Fruit fly (Drosophila melanogaster) whole organism, wandering third instar larva: ENCODE data around the gene Smg6.
A peak's percentile ranks its signal among the peaks of the same experiment; 100 is the strongest.

ENCODE experiments used
- Abd-B ChIP-seq: fragments of >200 bp; optimal IDR thresholded peaks from 2 replicates; lab custom pipeline; 2017; ENCODE audit warnings: missing biosample characterization, missing genetic modification characterization
- CG32264 ChIP-seq: fragments of 200-800 bp; sonication (Bioruptor generic); optimal IDR thresholded peaks from 2 replicates; lab custom pipeline; 2016; ENCODE audit warnings: missing biosample characterization, missing genetic modification characterization
- CG9705 ChIP-seq: fragments of 200-800 bp; sonication (Bioruptor generic); optimal IDR thresholded peaks from 2 replicates; lab custom pipeline; 2018; ENCODE audit warnings: missing biosample characterization, mild to moderate bottlenecking, missing genetic modification characterization
- CrebA ChIP-seq: fragments of 200-800 bp; sonication (Bioruptor generic); optimal IDR thresholded peaks from 2 replicates; lab custom pipeline; 2016; ENCODE audit warnings: missing biosample characterization, mild to moderate bottlenecking, missing genetic modification characterization, borderline replicate concordance
- Dfd ChIP-seq: fragments of >200 bp; optimal IDR thresholded peaks from 2 replicates; lab custom pipeline; 2017; ENCODE audit warnings: missing biosample characterization, missing genetic modification characterization
- Dif ChIP-seq: fragments of 200-275, 200-300 bp; sonication (Bioruptor generic); optimal IDR thresholded peaks from 2 replicates; lab custom pipeline; 2018; ENCODE audit warnings: missing biosample characterization, missing genetic modification characterization; ENCODE audit not compliant: partially characterized antibody
- GATAd ChIP-seq: sonication (Bioruptor generic); optimal IDR thresholded peaks from 2 replicates; lab custom pipeline; 2016; ENCODE audit warnings: missing biosample characterization, missing genetic modification characterization
- HLH106 ChIP-seq: fragments of 200-800 bp; optimal IDR thresholded peaks from 3 replicates; lab custom pipeline; 2019; ENCODE audit warnings: missing biosample characterization, mild to moderate bottlenecking, missing genetic modification characterization, moderate library complexity
- Hnf4 ChIP-seq: fragments of 200-800 bp; sonication (Bioruptor generic); optimal IDR thresholded peaks from 2 replicates; lab custom pipeline; 2016; ENCODE audit warnings: missing biosample characterization, mild to moderate bottlenecking, missing genetic modification characterization
- Hr78 ChIP-seq: fragments of >200 bp; optimal IDR thresholded peaks from 2 replicates; lab custom pipeline; 2017; ENCODE audit warnings: missing biosample characterization, missing genetic modification characterization
- Hr83 ChIP-seq: fragments of 200-300 bp; sonication (Bioruptor generic); optimal IDR thresholded peaks from 2 replicates; lab custom pipeline; 2016; ENCODE audit warnings: missing biosample characterization, mild to moderate bottlenecking, missing genetic modification characterization, moderate library complexity; ENCODE audit not compliant: poor library complexity, severe bottlenecking
- Jra ChIP-seq: sonication (Bioruptor generic); optimal IDR thresholded peaks from 2 replicates; lab custom pipeline; 2016; ENCODE audit warnings: missing biosample characterization, missing genetic modification characterization
- Mio ChIP-seq: sonication (Bioruptor generic); optimal IDR thresholded peaks from 2 replicates; lab custom pipeline; 2016; ENCODE audit warnings: missing biosample characterization, missing genetic modification characterization
- Myc ChIP-seq: fragments of >200 bp; optimal IDR thresholded peaks from 2 replicates; lab custom pipeline; 2017
- N ChIP-seq: fragments of >200 bp; optimal IDR thresholded peaks from 2 replicates; lab custom pipeline; 2018; ENCODE audit warnings: missing biosample characterization, missing external identifiers, missing genetic modification characterization
- OdsH ChIP-seq: fragments of 200-800 bp; sonication (Bioruptor generic); optimal IDR thresholded peaks from 2 replicates; lab custom pipeline; 2016; ENCODE audit warnings: missing biosample characterization, mild to moderate bottlenecking, missing genetic modification characterization
- Rel ChIP-seq, 2 experiments: fragments of 200-800 bp; sonication (Bioruptor generic) in 1 of 2; optimal IDR thresholded peaks; 2 replicates in 1 of 2; 3 replicates in 1 of 2; lab custom pipeline; 2016 to 2019; ENCODE audit warnings: mild to moderate bottlenecking in 2 of 2, missing biosample characterization in 2 of 2, missing genetic modification characterization in 2 of 2, moderate library complexity in 1 of 2
- Sp1 ChIP-seq: fragments of 200-800 bp; sonication (Bioruptor generic); optimal IDR thresholded peaks from 3 replicates; lab custom pipeline; 2019; ENCODE audit warnings: missing biosample characterization, mild to moderate bottlenecking, missing genetic modification characterization, moderate library complexity
- Vsx2 ChIP-seq: fragments of 200-300, 225-300 bp; sonication (Bioruptor generic); optimal IDR thresholded peaks from 2 replicates; lab custom pipeline; 2018; ENCODE audit warnings: missing biosample characterization, missing genetic modification characterization; ENCODE audit not compliant: partially characterized antibody
- br ChIP-seq: fragments of 200-800 bp; sonication (Bioruptor generic); optimal IDR thresholded peaks from 2 replicates; lab custom pipeline; 2016; ENCODE audit warnings: missing biosample characterization, missing genetic modification characterization
- brk ChIP-seq: fragments of 200-800 bp; sonication (Bioruptor generic); optimal IDR thresholded peaks from 2 replicates; lab custom pipeline; 2016; ENCODE audit warnings: missing biosample characterization, mild to moderate bottlenecking, missing genetic modification characterization
- dl ChIP-seq, 2 experiments: fragments of 175-275, 200-275 bp in 1 of 2; fragments of 200-275 bp in 1 of 2; sonication (Bioruptor generic); optimal IDR thresholded peaks; lab custom pipeline; 2018; ENCODE audit warnings: mild to moderate bottlenecking in 2 of 2, missing biosample characterization in 2 of 2, missing genetic modification characterization in 2 of 2, moderate library complexity in 2 of 2; ENCODE audit not compliant: partially characterized antibody in 2 of 2, insufficient read depth in 1 of 2
- dmrt93B ChIP-seq: fragments of 200-800 bp; sonication (Bioruptor generic); optimal IDR thresholded peaks from 2 replicates; lab custom pipeline; 2018; ENCODE audit warnings: missing biosample characterization, mild to moderate bottlenecking, missing genetic modification characterization
- dsf ChIP-seq: sonication (Bioruptor generic); optimal IDR thresholded peaks from 2 replicates; lab custom pipeline; 2016; ENCODE audit warnings: missing biosample characterization, missing genetic modification characterization, borderline replicate concordance
- ey ChIP-seq: fragments of 200-800 bp; sonication (Bioruptor generic); optimal IDR thresholded peaks from 2 replicates; lab custom pipeline; 2016; ENCODE audit warnings: missing biosample characterization, missing genetic modification characterization
- foxo ChIP-seq, 2 experiments: fragments of 200-800 bp; sonication (Bioruptor generic); optimal IDR thresholded peaks; 2 replicates in 1 of 2; 3 replicates in 1 of 2; lab custom pipeline; 2016 to 2017; ENCODE audit warnings: missing biosample characterization in 2 of 2, missing genetic modification characterization in 2 of 2
- fru ChIP-seq: fragments of 200-800 bp; sonication (Bioruptor generic); optimal IDR thresholded peaks from 3 replicates; lab custom pipeline; 2016; ENCODE audit warnings: missing biosample characterization, mild to moderate bottlenecking, missing genetic modification characterization
- h ChIP-seq: fragments of 200-800 bp; sonication (Bioruptor generic); optimal IDR thresholded peaks from 3 replicates; lab custom pipeline; 2016; ENCODE audit warnings: missing biosample characterization, mild to moderate bottlenecking, missing genetic modification characterization
- jim ChIP-seq: fragments of 175-275, 200-325 bp; sonication (Bioruptor generic); optimal IDR thresholded peaks from 2 replicates; lab custom pipeline; 2016; ENCODE audit warnings: missing biosample characterization, mild to moderate bottlenecking, missing genetic modification characterization
- lola ChIP-seq: fragments of >200 bp; optimal IDR thresholded peaks from 2 replicates; lab custom pipeline; 2017; ENCODE audit warnings: missing biosample characterization, missing genetic modification characterization
- pan ChIP-seq: fragments of >200 bp; optimal IDR thresholded peaks from 2 replicates; lab custom pipeline; 2017
- psq ChIP-seq: fragments of 200-800 bp; sonication (Bioruptor generic); optimal IDR thresholded peaks from 3 replicates; lab custom pipeline; 2017; ENCODE audit warnings: missing biosample characterization, mild to moderate bottlenecking, missing genetic modification characterization, moderate library complexity
- rgr ChIP-seq: fragments of 200-800 bp; sonication (Bioruptor generic); optimal IDR thresholded peaks from 3 replicates; lab custom pipeline; 2016; ENCODE audit warnings: missing biosample characterization, mild to moderate bottlenecking, missing genetic modification characterization
- sage ChIP-seq: fragments of 200-800 bp; sonication (Bioruptor generic); optimal IDR thresholded peaks from 2 replicates; lab custom pipeline; 2016; ENCODE audit warnings: missing biosample characterization, mild to moderate bottlenecking, missing genetic modification characterization
- sv ChIP-seq: fragments of 200-800 bp; sonication (Bioruptor generic); optimal IDR thresholded peaks from 3 replicates; lab custom pipeline; 2016; ENCODE audit warnings: missing biosample characterization, missing genetic modification characterization
- tai ChIP-seq: sonication (Bioruptor generic); optimal IDR thresholded peaks from 2 replicates; lab custom pipeline; 2016; ENCODE audit warnings: missing biosample characterization, missing genetic modification characterization
- usp ChIP-seq: fragments of >200 bp; optimal IDR thresholded peaks from 2 replicates; lab custom pipeline; 2017; ENCODE audit warnings: missing biosample characterization, missing genetic modification characterization
- woc ChIP-seq: sonication (Bioruptor generic); optimal IDR thresholded peaks from 2 replicates; lab custom pipeline; 2016; ENCODE audit warnings: missing biosample characterization, mild to moderate bottlenecking, missing genetic modification characterization

Smg6 gene

dm6 chr3R:25039028-25039476 lies 5.8 kb upstream of the Smg6 start, which contains the start of the genes Ythdf and bai:
Gene Ythdf (minus strand): TSS chr3R:25039249.
Gene bai (plus strand): TSS chr3R:25039374.
- TF ChIP-seq Jra (GFP tag; lab: Kevin White, UChicago) = peak; percentile 64
- no peak for TF ChIP-seq Vsx2
- no peak for TF ChIP-seq GATAd
- no peak for TF ChIP-seq Hr78 (GFP tag; lab: Kevin White, UChicago)
- TF ChIP-seq Rel (GFP tag; optimal IDR thresholded peaks at IDR 0.05; lab: Kevin White, UChicago) = no peak
- TF ChIP-seq Rel (tag; optimal IDR thresholded peaks at IDR 0.05; lab: Kevin White, UChicago) = no peak
- no peak for TF ChIP-seq tai
- TF ChIP-seq Hnf4 = no peak
- TF ChIP-seq jim (GFP tag; lab: Kevin White, UChicago) = no peak
- no peak for TF ChIP-seq woc (GFP tag; lab: Kevin White, UChicago)
- peak; percentile 33 for TF ChIP-seq CG32264
- peak; percentile 49 for TF ChIP-seq OdsH (GFP tag; lab: Kevin White, UChicago)
- TF ChIP-seq Mio = peak; percentile 26
- no peak for TF ChIP-seq Dif (GFP tag; lab: Kevin White, UChicago)
- TF ChIP-seq usp = no peak
- peak; percentile 20 for TF ChIP-seq Hr83 (GFP tag; lab: Kevin White, UChicago)
- no peak for TF ChIP-seq br (GFP tag; lab: Kevin White, UChicago)
- no peak for TF ChIP-seq Dfd
- no peak for TF ChIP-seq pan
- peak; percentile 64 for TF ChIP-seq Myc
- TF ChIP-seq ey (GFP tag; lab: Kevin White, UChicago) = peak; percentile 57
- no peak for TF ChIP-seq CrebA
- no peak for TF ChIP-seq fru
- no peak for TF ChIP-seq dsf (GFP tag; lab: Kevin White, UChicago)
- no peak for TF ChIP-seq brk
- no peak for TF ChIP-seq rgr (GFP tag; lab: Kevin White, UChicago)
- peak; percentile 72 for TF ChIP-seq sv (GFP tag; lab: Kevin White, UChicago)
- no peak for TF ChIP-seq sage (GFP tag; lab: Kevin White, UChicago)
- no peak for TF ChIP-seq Sp1 (GFP tag; lab: Kevin White, UChicago)
- no peak for TF ChIP-seq dmrt93B
- no peak for TF ChIP-seq h (GFP tag; lab: Kevin White, UChicago)
- TF ChIP-seq foxo (GFP tag; optimal IDR thresholded peaks at IDR 0.05; lab: Kevin White, UChicago) = no peak
- no peak for TF ChIP-seq lola (GFP tag; lab: Kevin White, UChicago)
- no peak for TF ChIP-seq Abd-B (GFP tag; lab: Kevin White, UChicago)
- no peak for TF ChIP-seq dl (GFP tag; optimal IDR thresholded peaks at IDR 0.05; lab: Kevin White, UChicago; ENCODE audit: insufficient read depth in 1 of 2, partially characterized antibody in 2 of 2)
- no peak for TF ChIP-seq CG9705 (GFP tag; lab: Kevin White, UChicago)
- no peak for TF ChIP-seq N (GFP tag; lab: Kevin White, UChicago)
- TF ChIP-seq psq (GFP tag; lab: Kevin White, UChicago) = peak; percentile 21
- TF ChIP-seq HLH106 (tag; lab: Kevin White, UChicago) = no peak
- TF ChIP-seq, all 38 proteins: peak for 9

- TF ChIP-seq pan (no peak), jim (GFP tag; lab: Kevin White, UChicago) (no peak), Myc (no peak), dl (GFP tag; optimal IDR thresholded peaks at IDR 0.05; lab: Kevin White, UChicago; ENCODE audit: insufficient read depth in 1 of 2, partially characterized antibody in 2 of 2) (no peak), Dfd (no peak), CG32264 (no peak), Dif (GFP tag; lab: Kevin White, UChicago) (no peak), Mio (no peak), N (GFP tag; lab: Kevin White, UChicago) (no peak), rgr (GFP tag; lab: Kevin White, UChicago) (no peak), usp (no peak), lola (GFP tag; lab: Kevin White, UChicago) (no peak), CrebA (no peak)
These were observed 3.4 kb upstream of the Smg6 start, which contains the start of gene CG31115 for dm6 chr3R:25036644-25037043. Gene CG31115 (plus strand): TSS chr3R:25036944.

dm6 chr3R:25032686-25033085 lies 579 bp downstream of the Smg6 start:
- no peak for TF ChIP-seq tai
- TF ChIP-seq Dfd = no peak
- TF ChIP-seq jim (GFP tag; lab: Kevin White, UChicago) = no peak
- no peak for TF ChIP-seq HLH106 (tag; lab: Kevin White, UChicago)
- TF ChIP-seq OdsH (GFP tag; lab: Kevin White, UChicago) = no peak
- no peak for TF ChIP-seq Myc
- no peak for TF ChIP-seq br (GFP tag; lab: Kevin White, UChicago)
- no peak for TF ChIP-seq sv (GFP tag; lab: Kevin White, UChicago)
- TF ChIP-seq woc (GFP tag; lab: Kevin White, UChicago) = no peak
- TF ChIP-seq dsf (GFP tag; lab: Kevin White, UChicago) = no peak
- TF ChIP-seq N (GFP tag; lab: Kevin White, UChicago) = no peak
- TF ChIP-seq CG32264 = no peak
- TF ChIP-seq brk = no peak
- TF ChIP-seq Dif (GFP tag; lab: Kevin White, UChicago) = no peak
